Fruit fly (Drosophila melanogaster) whole organism, wandering third instar larva: ENCODE results near the gene CG43318.

ENCODE experiments used
- CrebA ChIP-seq: fragments of 200-800 bp; sonication (Bioruptor generic); optimal IDR thresholded peaks from 2 replicates; lab custom pipeline; 2016; ENCODE audit warnings: missing biosample characterization, mild to moderate bottlenecking, missing genetic modification characterization, borderline replicate concordance
- Mio ChIP-seq: sonication (Bioruptor generic); optimal IDR thresholded peaks from 2 replicates; lab custom pipeline; 2016; ENCODE audit warnings: missing biosample characterization, missing genetic modification characterization
- Rel ChIP-seq, 2 experiments: fragments of 200-800 bp; sonication (Bioruptor generic) in 1 of 2; optimal IDR thresholded peaks; 2 replicates in 1 of 2; 3 replicates in 1 of 2; lab custom pipeline; 2016 to 2019; ENCODE audit warnings: mild to moderate bottlenecking in 2 of 2, missing biosample characterization in 2 of 2, missing genetic modification characterization in 2 of 2, moderate library complexity in 1 of 2
- Vsx2 ChIP-seq: fragments of 200-300, 225-300 bp; sonication (Bioruptor generic); optimal IDR thresholded peaks from 2 replicates; lab custom pipeline; 2018; ENCODE audit warnings: missing biosample characterization, missing genetic modification characterization; ENCODE audit not compliant: partially characterized antibody
- jim ChIP-seq: fragments of 175-275, 200-325 bp; sonication (Bioruptor generic); optimal IDR thresholded peaks from 2 replicates; lab custom pipeline; 2016; ENCODE audit warnings: missing biosample characterization, mild to moderate bottlenecking, missing genetic modification characterization
- psq ChIP-seq: fragments of 200-800 bp; sonication (Bioruptor generic); optimal IDR thresholded peaks from 3 replicates; lab custom pipeline; 2017; ENCODE audit warnings: missing biosample characterization, mild to moderate bottlenecking, missing genetic modification characterization, moderate library complexity

DNA sequence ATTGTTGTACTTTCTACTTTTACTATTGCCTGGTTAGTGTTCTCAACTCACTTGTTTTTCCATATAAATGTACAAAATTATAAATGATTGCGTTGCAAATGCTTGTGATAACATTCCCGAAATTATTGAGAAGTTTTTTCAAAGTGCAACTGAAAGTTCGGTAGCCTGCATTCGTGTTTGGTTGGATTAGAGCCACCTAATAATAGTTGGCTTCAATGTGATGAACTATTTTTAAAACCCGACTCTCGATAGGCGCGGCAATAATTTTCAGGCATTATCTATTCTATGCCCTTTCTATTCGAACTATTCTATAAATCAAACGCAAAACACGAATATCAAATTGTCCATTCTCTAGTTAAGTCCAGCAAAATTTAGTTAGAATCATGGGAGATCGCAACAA is 45.0 kb downstream of the CG43318 start, which contains the start of gene Uros2:
- TF ChIP-seq jim (GFP tag; lab: Kevin White, UChicago), result no peak
- no peak for TF ChIP-seq Rel (GFP tag; optimal IDR thresholded peaks at IDR 0.05; lab: Kevin White, UChicago)
- no peak for TF ChIP-seq Rel (tag; optimal IDR thresholded peaks at IDR 0.05; lab: Kevin White, UChicago)
- TF ChIP-seq CrebA (GFP tag; lab: Kevin White, UChicago), result no peak
- no peak for TF ChIP-seq psq
- no peak for TF ChIP-seq Vsx2 (GFP tag; lab: Kevin White, UChicago)
- TF ChIP-seq Mio (GFP tag; lab: Kevin White, UChicago), result no peak
